Worm (Caenorhabditis elegans) whole organism, mixed stage, embryonic: ENCODE results near the gene math-14.

Experiments used
- elt-1 ChIP-seq: sonication (generic microtip); optimal IDR thresholded peaks from 2 replicates; lab custom pipeline; 2017; ENCODE audit warnings: missing genetic modification characterization, mild to moderate bottlenecking, missing compliant biosample characterization, antibody characterized with exemption, moderate library complexity, borderline replicate concordance; ENCODE audit not compliant: insufficient read depth
- flh-1 ChIP-seq: fragments of 200-800 bp; sonication (Bioruptor generic); optimal IDR thresholded peaks from 2 replicates; lab custom pipeline; 2018; ENCODE audit warnings: mild to moderate bottlenecking, missing genetic modification characterization, moderate library complexity, missing compliant biosample characterization
- nhr-237 ChIP-seq: fragments of 150-350 bp; optimal IDR thresholded peaks from 2 replicates; lab custom pipeline; 2014; ENCODE audit warnings: missing biosample characterization, missing genetic modification characterization
- unc-62 ChIP-seq: fragments of 150-350 bp; optimal IDR thresholded peaks from 2 replicates; lab custom pipeline; 2014; ENCODE audit warnings: missing biosample characterization, missing genetic modification reagents, missing genetic modification characterization

DNA sequence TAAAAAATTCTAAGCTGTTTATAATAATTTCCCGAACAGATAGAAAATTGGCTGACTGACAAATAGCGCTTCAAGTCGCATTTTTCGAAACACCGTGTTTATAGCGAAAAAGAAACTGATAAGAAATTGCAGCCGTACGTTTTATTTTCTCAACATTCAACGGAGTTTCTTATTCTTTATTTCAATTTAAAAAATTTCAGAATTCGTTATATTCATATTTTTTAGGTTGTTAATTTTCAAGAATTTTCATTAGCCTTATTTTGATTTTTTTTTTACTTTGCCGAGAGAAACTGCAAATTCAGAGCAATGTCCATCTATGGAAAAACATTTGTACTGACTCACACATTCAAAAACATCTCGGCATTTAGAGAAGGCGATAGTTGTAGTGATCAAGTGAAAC lies 28.7 kb downstream of the math-14 start, which contains the start of gene C46F9.6:
- TF ChIP-seq flh-1 (GFP tag; lab: Kevin White, UChicago) = no peak
- no peak for TF ChIP-seq unc-62 (GFP tag; lab: Kevin White, UChicago)
- TF ChIP-seq nhr-237 = no peak
- TF ChIP-seq elt-1 (tag; lab: Kevin White, UChicago) = no peak
